Worm (Caenorhabditis elegans): ENCODE measurements around the gene Y22D7AR.7.

ce11 chrIII:1659763-1660162 is 28.1 kb downstream of the Y22D7AR.7 start, which contains the start of gene Y22D7AL.15:
- no peak for TF ChIP-seq ama-1 (optimal IDR thresholded peaks at IDR 0.05)
- no peak for TF ChIP-seq tbx-2 (tag; optimal IDR thresholded peaks at IDR 0.05)
- no peak for TF ChIP-seq sox-4 (tag; optimal IDR thresholded peaks at IDR 0.05)
